Fruit fly (Drosophila melanogaster) whole organism, embryonic: ENCODE data around the gene CCAP-R.
A peak's percentile ranks its signal among the peaks of the same experiment; 100 is the strongest.

Experiments
- Atf6 ChIP-seq: fragments of 200-800 bp; sonication (Bioruptor generic); IDR thresholded peaks from 2 replicates; pipeline ENCODE4 v1.3.6; 2022; ENCODE audit warnings: missing biosample characterization, missing genetic modification characterization
- BtbVII ChIP-seq: fragments of 200-800 bp; sonication (Bioruptor generic); optimal IDR thresholded peaks from 3 replicates; lab custom pipeline; 2017; ENCODE audit warnings: missing biosample characterization, mild to moderate bottlenecking, missing genetic modification characterization
- C15 ChIP-seq: fragments of 200-800 bp; sonication (Bioruptor generic); IDR thresholded peaks from 3 replicates; pipeline ENCODE4 v1.3.6; 2022; ENCODE audit warnings: missing biosample characterization, missing genetic modification characterization
- CG10147 ChIP-seq: fragments of 200-800 bp; sonication (Bioruptor generic); optimal IDR thresholded peaks from 2 replicates; lab custom pipeline; 2019; ENCODE audit warnings: missing biosample characterization, mild to moderate bottlenecking, missing genetic modification characterization, moderate library complexity
- CG10366 ChIP-seq: fragments of 200-800 bp; sonication (Bioruptor generic); IDR thresholded peaks from 2 replicates; pipeline ENCODE4 v1.3.6; 2022; ENCODE audit warnings: missing biosample characterization, missing genetic modification characterization
- CG10431 ChIP-seq: fragments of 200-800 bp; sonication (Bioruptor generic); optimal IDR thresholded peaks from 3 replicates; lab custom pipeline; 2018; ENCODE audit warnings: missing biosample characterization, mild to moderate bottlenecking, missing genetic modification characterization
- CG10979 ChIP-seq: fragments of 200-800 bp; sonication (Bioruptor generic); optimal IDR thresholded peaks from 2 replicates; lab custom pipeline; 2018; ENCODE audit warnings: missing biosample characterization, mild to moderate bottlenecking, missing genetic modification characterization, moderate library complexity
- CG13424 ChIP-seq: fragments of 200-800 bp; sonication (Bioruptor generic); optimal IDR thresholded peaks from 2 replicates; lab custom pipeline; 2019; ENCODE audit warnings: missing biosample characterization, mild to moderate bottlenecking, missing genetic modification characterization, moderate library complexity
- CG14667 ChIP-seq: fragments of 200-800 bp; sonication (Bioruptor generic); IDR thresholded peaks from 2 replicates; pipeline ENCODE4 v1.3.6; 2022; ENCODE audit warnings: missing biosample characterization, missing genetic modification characterization
- CG14965 ChIP-seq: fragments of 200-800 bp; sonication (Bioruptor generic); optimal IDR thresholded peaks from 2 replicates; lab custom pipeline; 2016; ENCODE audit warnings: missing biosample characterization, missing genetic modification characterization, borderline replicate concordance
- CG1603 ChIP-seq: fragments of 200-800 bp; sonication (Bioruptor generic); optimal IDR thresholded peaks from 2 replicates; lab custom pipeline; 2019; ENCODE audit warnings: missing biosample characterization, mild to moderate bottlenecking, missing genetic modification characterization, moderate library complexity
- CG16779 ChIP-seq: fragments of 200-800 bp; sonication (Bioruptor generic); IDR thresholded peaks from 2 replicates; pipeline ENCODE4 v1.3.6; 2022; ENCODE audit warnings: missing biosample characterization, missing genetic modification characterization
- CG17328 ChIP-seq: fragments of 200-800 bp; sonication (Bioruptor generic); IDR thresholded peaks from 2 replicates; pipeline ENCODE4 v1.3.6; 2022; ENCODE audit warnings: missing biosample characterization, missing genetic modification characterization
- CG17359 ChIP-seq: fragments of 200-800 bp; sonication (Bioruptor generic); optimal IDR thresholded peaks from 3 replicates; lab custom pipeline; 2018; ENCODE audit warnings: missing biosample characterization, mild to moderate bottlenecking, missing genetic modification characterization, moderate library complexity
- CG17361 ChIP-seq: fragments of 200-800 bp; sonication (Bioruptor generic); IDR thresholded peaks from 3 replicates; pipeline ENCODE4 v1.3.6; 2022; ENCODE audit warnings: missing biosample characterization, missing genetic modification characterization
- CG17385 ChIP-seq: fragments of 200-800 bp; sonication (Bioruptor generic); optimal IDR thresholded peaks from 3 replicates; lab custom pipeline; 2018; ENCODE audit warnings: missing biosample characterization, mild to moderate bottlenecking, missing genetic modification characterization
- CG34422 ChIP-seq: fragments of 200-800 bp; sonication (Bioruptor generic); IDR thresholded peaks from 3 replicates; pipeline ENCODE4 v1.3.6; 2022; ENCODE audit warnings: missing biosample characterization, missing genetic modification characterization
- CG4360 ChIP-seq: fragments of 200-800 bp; sonication (Bioruptor generic); IDR thresholded peaks from 2 replicates; pipeline ENCODE4 v1.3.6; 2022; ENCODE audit warnings: missing biosample characterization, missing genetic modification characterization
- CG7963 ChIP-seq: fragments of 200-800 bp; sonication (Bioruptor generic); IDR thresholded peaks from 3 replicates; pipeline ENCODE4 v1.3.6; 2022; ENCODE audit warnings: missing biosample characterization, missing genetic modification characterization; ENCODE audit not compliant: partially characterized antibody
- CHES-1-like ChIP-seq: fragments of 200-800 bp; sonication (Bioruptor generic); optimal IDR thresholded peaks from 2 replicates; lab custom pipeline; 2016; ENCODE audit warnings: missing biosample characterization, missing genetic modification characterization
- D ChIP-seq, 2 experiments: fragments of 200-800 bp in 1 of 2; fragments of >200 bp in 1 of 2; sonication (Bioruptor generic) in 1 of 2; optimal IDR thresholded peaks; 2 replicates in 1 of 2; 3 replicates in 1 of 2; lab custom pipeline; 2017; ENCODE audit warnings: mild to moderate bottlenecking in 1 of 2, missing biosample characterization in 1 of 2, missing genetic modification characterization in 1 of 2, missing genetic modification reagents in 1 of 2
- D19A ChIP-seq: fragments of 200-800 bp; optimal IDR thresholded peaks from 3 replicates; lab custom pipeline; 2019; ENCODE audit warnings: missing biosample characterization, mild to moderate bottlenecking, missing genetic modification characterization, moderate library complexity
- Dfd ChIP-seq, 2 experiments: fragments of >200 bp; optimal IDR thresholded peaks; 2 replicates each; lab custom pipeline; 2017; ENCODE audit warnings: missing biosample characterization in 2 of 2, missing genetic modification characterization in 2 of 2
- Doc2 ChIP-seq: fragments of 200-800 bp; sonication (Bioruptor generic); IDR thresholded peaks from 2 replicates; pipeline ENCODE4 v1.3.6; 2022; ENCODE audit warnings: missing biosample characterization, missing genetic modification characterization
- Fer1 ChIP-seq: fragments of 200-800 bp; sonication (Bioruptor generic); optimal IDR thresholded peaks from 2 replicates; lab custom pipeline; 2017; ENCODE audit warnings: missing biosample characterization, mild to moderate bottlenecking, missing genetic modification characterization
- HHEX ChIP-seq: fragments of 200-800 bp; sonication (Bioruptor generic); optimal IDR thresholded peaks from 3 replicates; lab custom pipeline; 2017; ENCODE audit warnings: missing biosample characterization, mild to moderate bottlenecking, missing genetic modification characterization, missing genetic modification reagents
- HLH54F ChIP-seq: fragments of 200-800 bp; sonication (Bioruptor generic); optimal IDR thresholded peaks from 3 replicates; lab custom pipeline; 2016; ENCODE audit warnings: missing biosample characterization, missing genetic modification characterization
- Hmx ChIP-seq: fragments of 200-800 bp; sonication (Bioruptor generic); optimal IDR thresholded peaks from 2 replicates; lab custom pipeline; 2016; ENCODE audit warnings: missing biosample characterization, missing genetic modification characterization
- Oli ChIP-seq: fragments of 200-800 bp; sonication (Bioruptor generic); optimal IDR thresholded peaks from 2 replicates; lab custom pipeline; 2018; ENCODE audit warnings: missing biosample characterization, mild to moderate bottlenecking, missing genetic modification characterization, moderate library complexity
- Trl ChIP-seq, 3 experiments: fragments of >200 bp in 2 of 3; fragments of 200-800 bp in 1 of 3; sonication (Bioruptor generic) in 1 of 3; optimal IDR thresholded peaks; 2 replicates in 1 of 3; 3 replicates in 2 of 3; lab custom pipeline; 2016 to 2017; ENCODE audit warnings: missing biosample characterization in 1 of 3, missing genetic modification characterization in 1 of 3
- ab ChIP-seq: fragments of 200-800 bp; sonication (Bioruptor generic); optimal IDR thresholded peaks from 2 replicates; lab custom pipeline; 2016; ENCODE audit warnings: missing biosample characterization, missing genetic modification characterization
- al ChIP-seq: fragments of 200-800 bp; sonication (Bioruptor generic); IDR thresholded peaks from 2 replicates; pipeline ENCODE4 v1.3.6; 2022; ENCODE audit warnings: missing biosample characterization, missing genetic modification characterization
- ato ChIP-seq: fragments of 200-800 bp; sonication (Bioruptor generic); IDR thresholded peaks from 2 replicates; pipeline ENCODE4 v1.3.6; 2022; ENCODE audit warnings: missing biosample characterization, missing genetic modification characterization; ENCODE audit not compliant: partially characterized antibody
- btn ChIP-seq: fragments of 200-800 bp; sonication (Bioruptor generic); optimal IDR thresholded peaks from 2 replicates; lab custom pipeline; 2016; ENCODE audit warnings: missing biosample characterization, missing genetic modification characterization
- chinmo ChIP-seq: fragments of 200-800 bp; sonication (Bioruptor generic); IDR thresholded peaks from 4 replicates; pipeline ENCODE4 v1.3.6; 2022; ENCODE audit warnings: missing biosample characterization, missing genetic modification characterization; ENCODE audit not compliant: partially characterized antibody
- crc ChIP-seq: fragments of 200-800 bp; sonication (Bioruptor generic); optimal IDR thresholded peaks from 2 replicates; lab custom pipeline; 2016; ENCODE audit warnings: missing biosample characterization, missing genetic modification characterization
- dpn ChIP-seq, 2 experiments: fragments of 200-800 bp; sonication (Bioruptor generic); optimal IDR thresholded peaks; 3 replicates each; lab custom pipeline; 2016; ENCODE audit warnings: missing biosample characterization in 2 of 2, missing genetic modification characterization in 2 of 2
- gem ChIP-seq: fragments of 200-800 bp; sonication (Bioruptor generic); optimal IDR thresholded peaks from 2 replicates; lab custom pipeline; 2019; ENCODE audit warnings: missing biosample characterization, mild to moderate bottlenecking, missing genetic modification characterization, moderate library complexity
- grn ChIP-seq: fragments of 200-800 bp; sonication (Bioruptor generic); optimal IDR thresholded peaks from 3 replicates; lab custom pipeline; 2017; ENCODE audit warnings: missing biosample characterization, missing genetic modification characterization
- ham ChIP-seq: fragments of 200-800 bp; sonication (Bioruptor generic); IDR thresholded peaks from 2 replicates; pipeline ENCODE4 v1.3.6; 2022; ENCODE audit warnings: missing biosample characterization, missing genetic modification characterization
- jumu ChIP-seq: fragments of 200-800 bp; sonication (Bioruptor generic); optimal IDR thresholded peaks from 3 replicates; lab custom pipeline; 2016; ENCODE audit warnings: missing biosample characterization, missing genetic modification characterization
- ken ChIP-seq: fragments of 200-800 bp; sonication (Bioruptor generic); IDR thresholded peaks from 3 replicates; pipeline ENCODE4 v1.3.6; 2022; ENCODE audit warnings: missing biosample characterization, missing genetic modification characterization
- lilli ChIP-seq: fragments of 200-800 bp; sonication (Bioruptor generic); optimal IDR thresholded peaks from 3 replicates; lab custom pipeline; 2016; ENCODE audit warnings: missing biosample characterization, missing genetic modification characterization
- maf-S ChIP-seq: fragments of 200-800 bp; sonication (Bioruptor generic); optimal IDR thresholded peaks from 2 replicates; lab custom pipeline; 2016; ENCODE audit warnings: missing biosample characterization, missing genetic modification characterization
- onecut ChIP-seq: fragments of 200-800 bp; sonication (Bioruptor generic); IDR thresholded peaks from 2 replicates; pipeline ENCODE4 v1.3.6; 2022; ENCODE audit warnings: missing biosample characterization, missing genetic modification characterization
- pum ChIP-seq: fragments of 200-800 bp; sonication (Bioruptor generic); optimal IDR thresholded peaks from 2 replicates; lab custom pipeline; 2016; ENCODE audit warnings: missing biosample characterization, missing genetic modification characterization
- sens-2 ChIP-seq: fragments of 200-800 bp; sonication (Bioruptor generic); IDR thresholded peaks from 2 replicates; pipeline ENCODE4 v1.3.6; 2022; ENCODE audit warnings: missing biosample characterization, missing genetic modification characterization
- tgo ChIP-seq: fragments of 200-800 bp; sonication (Bioruptor generic); IDR thresholded peaks from 3 replicates; pipeline ENCODE4 v1.3.6; 2022; ENCODE audit warnings: missing biosample characterization, missing genetic modification characterization
- unc-4 ChIP-seq: fragments of 200-800 bp; sonication (Bioruptor generic); IDR thresholded peaks from 2 replicates; pipeline ENCODE4 v1.3.6; 2022; ENCODE audit warnings: missing biosample characterization, missing genetic modification characterization; ENCODE audit not compliant: partially characterized antibody
- vnd ChIP-seq: fragments of 200-800 bp; sonication (Bioruptor generic); IDR thresholded peaks from 3 replicates; pipeline ENCODE4 v1.3.6; 2022; ENCODE audit warnings: missing biosample characterization, missing genetic modification characterization; ENCODE audit not compliant: partially characterized antibody
- yki ChIP-seq: fragments of >200 bp; optimal IDR thresholded peaks from 3 replicates; lab custom pipeline; 2018

The CCAP-R gene

DNA sequence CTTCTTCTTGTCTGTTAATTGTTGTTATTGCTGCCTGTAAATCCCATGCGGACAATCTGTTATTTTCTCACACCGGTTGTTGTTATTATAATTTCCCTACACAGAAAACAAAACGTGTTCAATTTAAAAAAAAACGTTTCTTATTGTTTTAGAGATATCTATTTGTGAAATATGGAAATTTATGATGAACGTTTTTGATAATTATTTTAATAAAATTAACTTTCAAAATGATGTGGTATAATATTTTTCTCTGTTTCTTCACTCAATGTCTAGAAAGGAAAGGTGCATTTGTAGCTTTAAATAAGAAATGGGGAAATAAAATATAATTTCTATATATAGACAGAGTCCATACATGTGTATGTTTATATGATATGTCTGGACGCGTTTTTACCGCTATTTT is 71.8 kb downstream of the CCAP-R start (continued):
- peak; percentile 11 for TF ChIP-seq CG10431
- TF ChIP-seq Atf6 (GFP tag; lab: Robert Waterston, UW), result no peak; the same call in 1 of the 2 replicates
- TF ChIP-seq C15, result no peak
- TF ChIP-seq ato (GFP tag; lab: Robert Waterston, UW), result no peak
- TF ChIP-seq crc (GFP tag; lab: Kevin White, UChicago), result no peak
- no peak for TF ChIP-seq ken (GFP tag; lab: Robert Waterston, UW)
- TF ChIP-seq ab (GFP tag; lab: Kevin White, UChicago), result no peak
- no peak for TF ChIP-seq unc-4
- no peak for TF ChIP-seq CG7963
- TF ChIP-seq HLH54F, result no peak
- TF ChIP-seq chinmo (GFP tag; lab: Robert Waterston, UW), result no peak
- TF ChIP-seq CG1603 (tag; lab: Kevin White, UChicago), result no peak
- no peak for TF ChIP-seq Dfd (GFP tag; optimal IDR thresholded peaks at IDR 0.05; lab: Kevin White, UChicago)
- peak; percentile 87 for TF ChIP-seq CG10979
- no peak for TF ChIP-seq Doc2 (GFP tag; lab: Robert Waterston, UW)
- peak; percentile 11; the same call in 1 of the 2 replicates for TF ChIP-seq CG10366
- TF ChIP-seq CG14667 (GFP tag; lab: Robert Waterston, UW), result no peak
- TF ChIP-seq CG17359 (tag; lab: Kevin White, UChicago), result peak; percentile 85
- TF ChIP-seq btn (GFP tag; lab: Kevin White, UChicago), result no peak
- TF ChIP-seq CG4360, result no peak
- no peak for TF ChIP-seq CG14965
- TF ChIP-seq CG17361 (GFP tag; lab: Robert Waterston, UW), result peak; percentile 90
- TF ChIP-seq al (GFP tag; lab: Robert Waterston, UW), result no peak
- TF ChIP-seq grn (GFP tag; lab: Kevin White, UChicago), result no peak
- TF ChIP-seq CG17385 (GFP tag; lab: Kevin White, UChicago), result peak; percentile 63
- peak in 1 of 2 experiments; percentile 48 for TF ChIP-seq dpn (GFP tag; optimal IDR thresholded peaks at IDR 0.05; lab: Kevin White, UChicago)
- TF ChIP-seq CG13424 (tag; lab: Kevin White, UChicago), result peak; percentile 76
- TF ChIP-seq lilli (GFP tag; lab: Kevin White, UChicago), result peak; percentile 3
- no peak for TF ChIP-seq vnd (GFP tag; lab: Robert Waterston, UW)
- no peak for TF ChIP-seq Trl (optimal IDR thresholded peaks at IDR 0.05; lab: Kevin White, UChicago)
- TF ChIP-seq Trl (GFP tag; optimal IDR thresholded peaks at IDR 0.05; lab: Kevin White, UChicago), result no peak
- TF ChIP-seq CG17328 (GFP tag; lab: Robert Waterston, UW), result peak; percentile 78
- TF ChIP-seq onecut (GFP tag; lab: Robert Waterston, UW), result no peak
- no peak for TF ChIP-seq CHES-1-like (GFP tag; lab: Kevin White, UChicago)
- TF ChIP-seq D (optimal IDR thresholded peaks at IDR 0.05; lab: Kevin White, UChicago), result no peak
- TF ChIP-seq D (GFP tag; optimal IDR thresholded peaks at IDR 0.05; lab: Kevin White, UChicago), result peak; percentile 70
- TF ChIP-seq Oli (tag; lab: Kevin White, UChicago), result peak; percentile 72
- TF ChIP-seq sens-2 (GFP tag; lab: Robert Waterston, UW), result no peak
- no peak for TF ChIP-seq CG34422 (GFP tag; lab: Robert Waterston, UW)
- peak; percentile 49 for TF ChIP-seq CG10147 (GFP tag; lab: Kevin White, UChicago)
- no peak for TF ChIP-seq ham (GFP tag; lab: Robert Waterston, UW)
- TF ChIP-seq gem (tag; lab: Kevin White, UChicago), result peak; percentile 91
- TF ChIP-seq maf-S, result no peak
- TF ChIP-seq CG16779, result no peak
- peak; percentile 23 for TF ChIP-seq Hmx (GFP tag; lab: Kevin White, UChicago)
- TF ChIP-seq pum, result no peak
- no peak for TF ChIP-seq HHEX (GFP tag; lab: Kevin White, UChicago)
- peak; percentile 46; the same call in 2 of the 3 replicates for TF ChIP-seq tgo
- no peak for TF ChIP-seq Fer1
- peak; percentile 82 for TF ChIP-seq D19A (tag; lab: Kevin White, UChicago)
- no peak for TF ChIP-seq yki
- no peak for TF ChIP-seq BtbVII (GFP tag; lab: Kevin White, UChicago)
- no peak for TF ChIP-seq jumu (GFP tag; lab: Kevin White, UChicago)
